Worm (Caenorhabditis elegans) whole organism, L4 larva: ENCODE measurements around the gene fbxb-34.

Source experiments
- F26F4.8 ChIP-seq: fragments of 200-800 bp; sonication (Bioruptor generic); conservative IDR thresholded peaks from 2 replicates; pipeline ENCODE4 v1.3.6; 2022; ENCODE audit warnings: missing genetic modification characterization, missing compliant biosample characterization
- F49E8.2 ChIP-seq: sonication (generic microtip); optimal IDR thresholded peaks from 2 replicates; lab custom pipeline; 2016; ENCODE audit warnings: missing compliant biosample characterization, mild to moderate bottlenecking, missing genetic modification characterization, borderline replicate concordance
- T26A8.4 ChIP-seq: fragments of 200-800 bp; sonication (Bioruptor generic); IDR thresholded peaks from 2 replicates; pipeline ENCODE4 v1.3.6; 2022; ENCODE audit warnings: missing genetic modification characterization, missing compliant biosample characterization
- Y48G9A.11 ChIP-seq: fragments of 200-800 bp; sonication (Bioruptor generic); IDR thresholded peaks from 2 replicates; pipeline ENCODE4 v1.3.6; 2022; ENCODE audit warnings: missing genetic modification reagents, missing genetic modification characterization, missing compliant biosample characterization
- ZK337.2 ChIP-seq: fragments of 200-800 bp; sonication (Bioruptor generic); IDR thresholded peaks from 2 replicates; pipeline ENCODE4 v1.3.6; 2022; ENCODE audit warnings: missing genetic modification reagents, missing genetic modification characterization, missing compliant biosample characterization
- aha-1 ChIP-seq: fragments of 150-350 bp; peaks from one replicate; lab custom pipeline; 2014; ENCODE audit warnings: missing biosample characterization, missing genetic modification characterization
- arid-1 ChIP-seq: fragments of 200-800 bp; sonication (Bioruptor generic); conservative IDR thresholded peaks from 2 replicates; pipeline ENCODE4 v1.3.6; 2022; ENCODE audit warnings: missing genetic modification reagents, missing genetic modification characterization, missing compliant biosample characterization
- ceh-28 ChIP-seq: fragments of 150-350 bp; optimal IDR thresholded peaks from 2 replicates; lab custom pipeline; 2014; ENCODE audit warnings: missing biosample characterization, missing genetic modification reagents, missing genetic modification characterization
- ceh-44 ChIP-seq: fragments of 200-800 bp; sonication (Bioruptor generic); IDR thresholded peaks from 2 replicates; pipeline ENCODE4 v1.3.6; 2022; ENCODE audit warnings: missing genetic modification reagents, missing genetic modification characterization, missing compliant biosample characterization
- ceh-62 ChIP-seq: sonication (generic microtip); optimal IDR thresholded peaks from 2 replicates; lab custom pipeline; 2017; ENCODE audit warnings: missing biosample characterization, missing genetic modification characterization
- duxl-1 ChIP-seq: sonication (generic microtip); optimal IDR thresholded peaks from 2 replicates; lab custom pipeline; 2016; ENCODE audit warnings: mild to moderate bottlenecking, missing genetic modification characterization, moderate library complexity, missing compliant biosample characterization; ENCODE audit not compliant: poor library complexity
- lin-15B ChIP-seq: fragments of 150-350 bp; sonication (generic microtip); optimal IDR thresholded peaks from 3 replicates; lab custom pipeline; 2014; ENCODE audit warnings: missing biosample characterization, missing genetic modification characterization
- lir-3 ChIP-seq: sonication (generic microtip); optimal IDR thresholded peaks from 2 replicates; lab custom pipeline; 2016; ENCODE audit warnings: mild to moderate bottlenecking, missing genetic modification characterization, missing compliant biosample characterization
- lsy-2 ChIP-seq, 2 experiments: fragments of 150-350 bp in 1 of 2; sonication (generic microtip) in 1 of 2; optimal IDR thresholded peaks; 2 replicates each; lab custom pipeline; 2014 to 2017; ENCODE audit warnings: missing biosample characterization in 2 of 2, missing genetic modification characterization in 2 of 2
- mdt-29 ChIP-seq: fragments of 200-800 bp; sonication (Bioruptor generic); IDR thresholded peaks from 2 replicates; pipeline ENCODE4 v1.3.6; 2022; ENCODE audit warnings: missing genetic modification reagents, missing genetic modification characterization, missing compliant biosample characterization
- mxl-3 ChIP-seq: fragments of 200-800 bp; sonication (Bioruptor generic); optimal IDR thresholded peaks from 2 replicates; lab custom pipeline; 2018; ENCODE audit warnings: mild to moderate bottlenecking, missing genetic modification characterization, missing compliant biosample characterization
- nhr-102 ChIP-seq: sonication (generic microtip); optimal IDR thresholded peaks from 2 replicates; lab custom pipeline; 2016; ENCODE audit warnings: mild to moderate bottlenecking, missing genetic modification characterization, moderate library complexity, missing compliant biosample characterization
- nhr-111 ChIP-seq: fragments of 200-800 bp; sonication (Bioruptor generic); optimal IDR thresholded peaks from 2 replicates; lab custom pipeline; 2018; ENCODE audit warnings: mild to moderate bottlenecking, missing genetic modification characterization, missing compliant biosample characterization
- nhr-25 ChIP-seq: sonication (generic microtip); optimal IDR thresholded peaks from 2 replicates; lab custom pipeline; 2017; ENCODE audit warnings: missing genetic modification characterization, mild to moderate bottlenecking, missing compliant biosample characterization, antibody characterized with exemption, moderate library complexity, borderline replicate concordance; ENCODE audit not compliant: insufficient read depth
- nhr-41 ChIP-seq: fragments of 200-800 bp; sonication (Bioruptor generic); IDR thresholded peaks from 2 replicates; pipeline ENCODE4 v1.3.6; 2022; ENCODE audit warnings: missing genetic modification reagents, missing genetic modification characterization, missing compliant biosample characterization
- nhr-6 ChIP-seq: fragments of 150-350 bp; optimal IDR thresholded peaks from 2 replicates; lab custom pipeline; 2014; ENCODE audit warnings: missing biosample characterization, missing genetic modification characterization
- pha-4 ChIP-seq, 2 experiments: fragments of 150-350 bp in 1 of 2; fragments of 200-800 bp in 1 of 2; sonication (Bioruptor generic) in 1 of 2; IDR thresholded peaks in 1 of 2; optimal IDR thresholded peaks in 1 of 2; 2 replicates each; pipeline versions ENCODE4 v1.3.6 to Lab custom; 2014 to 2022; ENCODE audit warnings: missing genetic modification characterization in 2 of 2, missing genetic modification reagents in 2 of 2, missing biosample characterization in 1 of 2, missing compliant biosample characterization in 1 of 2
- sdz-12 ChIP-seq: fragments of 200-800 bp; sonication (Bioruptor generic); optimal IDR thresholded peaks from 2 replicates; lab custom pipeline; 2018; ENCODE audit warnings: mild to moderate bottlenecking, missing genetic modification characterization, missing compliant biosample characterization
- set-16 ChIP-seq: fragments of 200-800 bp; sonication (Bioruptor generic); IDR thresholded peaks from 2 replicates; pipeline ENCODE4 v1.3.6; 2022; ENCODE audit warnings: missing genetic modification reagents, missing genetic modification characterization, missing compliant biosample characterization
- snpc-1.2 ChIP-seq: fragments of 200-800 bp; sonication (Bioruptor generic); IDR thresholded peaks from 2 replicates; pipeline ENCODE4 v1.3.6; 2022; ENCODE audit warnings: missing genetic modification reagents, missing genetic modification characterization, missing compliant biosample characterization
- spr-3 ChIP-seq: fragments of 200-800 bp; sonication (Bioruptor generic); optimal IDR thresholded peaks from 2 replicates; lab custom pipeline; 2018; ENCODE audit warnings: mild to moderate bottlenecking, missing genetic modification characterization, missing compliant biosample characterization
- unc-62 ChIP-seq, 3 experiments: fragments of 150-350 bp in 1 of 3; sonication (generic microtip); optimal IDR thresholded peaks in 2 of 3; peaks in 1 of 3; 1 replicate in 1 of 3; 2 replicates in 2 of 3; lab custom pipeline; 2014 to 2017; ENCODE audit warnings: missing biosample characterization in 3 of 3, missing genetic modification characterization in 3 of 3, missing genetic modification reagents in 3 of 3, missing genotype in 1 of 3
- zip-11 ChIP-seq: fragments of 200-800 bp; sonication (Bioruptor generic); IDR thresholded peaks from 2 replicates; pipeline ENCODE4 v1.3.6; 2022; ENCODE audit warnings: missing genetic modification characterization, missing compliant biosample characterization

The fbxb-34 gene

DNA sequence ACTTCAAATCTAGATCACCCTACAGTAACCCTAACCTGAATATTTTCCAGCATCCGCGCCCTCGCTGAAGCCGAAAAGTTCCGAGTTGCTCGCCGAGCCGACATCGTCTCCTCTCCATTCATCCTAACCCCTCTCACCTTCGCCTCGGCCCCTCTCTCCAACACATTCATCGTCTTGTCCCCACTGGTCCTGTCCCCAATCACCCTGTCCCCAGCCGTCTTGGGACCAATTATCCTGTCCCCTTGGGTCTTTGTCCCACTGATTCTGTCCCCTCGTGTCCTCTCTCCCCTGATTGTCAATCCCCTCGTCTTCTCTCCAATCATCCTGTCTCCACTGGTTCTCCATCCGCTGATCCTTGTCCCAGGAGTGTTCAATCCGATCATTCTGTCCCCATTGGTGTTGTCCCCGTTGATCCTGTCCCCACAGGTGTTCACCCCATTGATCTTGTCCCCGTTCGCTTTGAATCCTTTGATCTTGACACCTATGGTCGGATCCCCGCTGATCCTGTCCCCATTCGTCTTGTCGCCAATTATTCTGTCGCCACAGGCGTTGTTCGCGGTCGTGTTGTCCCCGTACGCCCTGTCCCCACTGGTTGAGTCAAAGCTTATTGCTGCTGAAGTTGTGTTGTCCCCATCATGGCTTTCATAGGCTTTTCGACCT is 36.3 kb upstream of the fbxb-34 start, which contains the start of gene lips-7:
lips-7 (plus strand) TSS at position 610 of the 660 bp plus-strand sequence.
- peak; percentile 20 for TF ChIP-seq aha-1 (tag; lab: Kevin White, UChicago)
- TF ChIP-seq nhr-111 (GFP tag; lab: Kevin White, UChicago): peak; percentile 23
- peak in 1 of 2 experiments; percentile 84 for TF ChIP-seq unc-62 (GFP tag; optimal IDR thresholded peaks at IDR 0.05 in 1 of 2; lab: Kevin White, UChicago)
- TF ChIP-seq unc-62 (tag; optimal IDR thresholded peaks at IDR 0.05; lab: Kevin White, UChicago): no peak
- TF ChIP-seq set-16 (GFP tag; lab: Robert Waterston, UW): peak; percentile 74
- TF ChIP-seq F26F4.8 (GFP tag; lab: Robert Waterston, UW): 0 out of 2 replicates have a peak, but pooled peaks have one; percentile 44
- TF ChIP-seq nhr-6 (tag; lab: Kevin White, UChicago): no peak
- no peak for TF ChIP-seq ceh-44 (GFP tag; lab: Robert Waterston, UW)

DNA sequence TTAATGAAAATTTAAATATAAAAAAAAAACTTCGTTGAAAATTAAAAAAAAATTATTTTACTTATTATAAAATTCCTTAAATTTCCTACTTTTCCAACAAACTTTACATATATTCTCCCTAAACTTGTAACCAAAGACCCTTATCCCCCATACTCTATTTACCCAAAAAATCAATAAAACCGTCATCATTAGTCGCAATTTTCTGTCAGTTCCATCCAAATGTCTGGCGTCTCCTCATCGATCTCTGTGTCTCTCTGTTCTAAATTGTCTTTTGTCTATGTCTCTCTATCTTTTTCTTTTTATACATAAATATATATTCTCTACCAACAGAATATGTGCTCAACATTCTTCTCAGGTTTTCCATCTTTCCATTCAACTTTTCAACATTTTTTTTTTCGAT is 32.3 kb upstream of the fbxb-34 start:
- TF ChIP-seq mdt-29 (GFP tag; lab: Robert Waterston, UW) (no peak), pha-4 (GFP tag; IDR thresholded peaks at IDR 0.05; lab: Robert Waterston, UW) (no peak), pha-4 (tag; optimal IDR thresholded peaks at IDR 0.05; lab: Kevin White, UChicago) (no peak), nhr-41 (GFP tag; lab: Robert Waterston, UW) (no peak), lsy-2 (tag; optimal IDR thresholded peaks at IDR 0.05; lab: Kevin White, UChicago) (peak in 1 of 2 experiments; percentile 25), ceh-28 (tag; lab: Kevin White, UChicago) (peak; percentile 34), T26A8.4 (GFP tag; lab: Robert Waterston, UW) (0 out of 2 replicates have a peak, but pooled peaks have one; percentile 8), unc-62 (GFP tag; optimal IDR thresholded peaks at IDR 0.05 in 1 of 2; lab: Kevin White, UChicago) (no peak), unc-62 (tag; optimal IDR thresholded peaks at IDR 0.05; lab: Kevin White, UChicago) (no peak)

DNA sequence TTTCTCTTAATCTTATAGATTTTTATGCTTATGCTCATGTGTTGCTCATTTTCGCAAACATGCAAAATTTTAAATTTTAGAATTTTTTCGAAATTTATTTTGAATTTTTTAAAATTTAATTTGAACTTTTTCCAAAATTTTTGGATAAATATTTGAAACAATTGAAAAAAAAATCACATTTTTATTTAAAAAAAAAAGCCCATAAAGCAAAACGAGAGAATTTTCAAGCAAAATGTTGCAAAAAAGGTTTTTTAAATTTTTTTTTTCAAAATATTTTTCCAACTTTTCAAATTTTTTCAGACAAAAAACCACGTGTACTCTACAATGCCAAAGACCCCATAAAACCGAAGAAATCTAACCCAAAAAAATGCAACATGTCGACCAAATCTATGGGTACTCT is 31.4 kb upstream of the fbxb-34 start, which contains the start of the genes C09E8.1 and C09E8.6:
C09E8.1 (plus strand) TSS at position 301 of the 400 bp plus-strand sequence.
C09E8.6 (plus strand) TSS at position 313 of the 400 bp plus-strand sequence.
- TF ChIP-seq duxl-1 (tag; lab: Kevin White, UChicago) (no peak), unc-62 (GFP tag; optimal IDR thresholded peaks at IDR 0.05 in 1 of 2; lab: Kevin White, UChicago) (peak in 1 of 2 experiments; percentile 6), unc-62 (tag; optimal IDR thresholded peaks at IDR 0.05; lab: Kevin White, UChicago) (no peak)

DNA sequence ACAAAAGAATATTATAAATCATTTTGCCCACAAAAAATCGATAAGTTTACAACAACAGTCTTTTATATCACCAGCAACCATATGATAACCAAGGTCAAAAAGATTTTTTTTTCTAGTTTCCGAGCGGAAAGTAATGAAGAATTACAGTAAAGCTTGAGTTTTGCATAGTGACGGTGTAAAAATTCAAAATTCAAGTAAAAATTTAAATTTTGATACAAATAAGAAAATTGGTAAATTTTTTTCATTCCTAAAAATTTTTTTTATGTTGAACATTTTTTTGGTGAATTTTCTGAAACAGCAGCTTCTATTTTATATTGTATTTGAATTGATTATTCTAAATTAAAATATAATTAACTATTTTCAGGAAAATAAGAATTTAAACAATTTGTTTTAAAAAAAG is 18.9 kb upstream of the fbxb-34 start, which contains the start of gene W08F4.5:
W08F4.5 (minus strand) TSS at position 101 of the 400 bp plus-strand sequence.
- TF ChIP-seq lin-15B (tag; lab: Kevin White, UChicago) (no peak), nhr-102 (tag; lab: Kevin White, UChicago) (peak; percentile 10)

DNA sequence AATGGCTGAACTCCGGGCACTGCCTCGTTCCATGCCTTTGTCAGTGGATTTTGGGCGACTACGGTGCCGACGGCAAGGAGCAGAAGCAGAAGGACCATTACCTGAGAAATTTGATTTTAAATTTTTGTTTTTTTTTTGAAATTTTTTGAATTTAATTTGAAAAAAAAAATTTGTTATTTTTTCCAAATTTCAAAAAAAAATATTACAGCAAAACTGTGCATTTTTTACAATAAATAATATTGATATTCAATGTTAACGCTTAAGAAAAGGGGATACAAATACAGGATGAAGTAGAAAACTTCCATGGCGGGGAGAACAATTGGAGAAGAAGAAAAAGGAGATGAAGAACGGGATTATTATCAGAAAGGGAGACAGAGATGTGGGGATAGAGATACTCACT is 15.6 kb upstream of the fbxb-34 start, which contains the start of gene mlt-8:
mlt-8 (minus strand) TSS at position 101 of the 400 bp plus-strand sequence.
- TF ChIP-seq ceh-62 (tag; lab: Kevin White, UChicago): no peak
- TF ChIP-seq snpc-1.2 (GFP tag; lab: Robert Waterston, UW): no peak
- TF ChIP-seq Y48G9A.11 (GFP tag; lab: Robert Waterston, UW): no peak
- peak; percentile 7; the same call in 1 of the 2 replicates for TF ChIP-seq set-16 (GFP tag; lab: Robert Waterston, UW)

DNA sequence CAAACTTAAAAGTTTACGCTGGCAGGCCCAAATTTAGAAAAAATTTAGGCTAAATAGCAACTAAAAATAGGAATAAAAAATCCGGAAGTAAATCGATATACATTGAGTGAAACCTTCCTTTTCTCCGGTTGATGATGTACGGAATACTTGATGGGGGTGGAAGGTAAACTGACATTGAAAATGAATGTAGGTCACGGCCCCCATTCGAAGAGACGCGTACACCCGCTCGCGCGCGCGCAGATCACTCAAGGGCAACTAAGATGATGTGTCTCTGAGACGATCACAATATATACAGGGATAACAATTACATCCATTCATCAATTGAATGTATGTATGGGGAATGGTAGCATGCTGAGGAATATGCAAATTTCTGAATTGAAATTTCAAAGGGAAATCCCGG is 13.6 kb upstream of the fbxb-34 start:
- no peak for TF ChIP-seq nhr-6 (tag; lab: Kevin White, UChicago)
- TF ChIP-seq mxl-3 (GFP tag; lab: Kevin White, UChicago): no peak
- no peak for TF ChIP-seq lir-3 (tag; lab: Kevin White, UChicago)
- TF ChIP-seq nhr-111 (GFP tag; lab: Kevin White, UChicago): no peak
- TF ChIP-seq zip-11 (GFP tag; lab: Robert Waterston, UW): no peak
- no peak for TF ChIP-seq nhr-25 (tag; lab: Kevin White, UChicago)
- no peak for TF ChIP-seq sdz-12 (GFP tag; lab: Kevin White, UChicago)
- no peak for TF ChIP-seq T26A8.4 (GFP tag; lab: Robert Waterston, UW)
- peak; percentile 75 for TF ChIP-seq aha-1 (tag; lab: Kevin White, UChicago)
- TF ChIP-seq F49E8.2 (tag; lab: Kevin White, UChicago): no peak
- TF ChIP-seq ZK337.2 (GFP tag; lab: Robert Waterston, UW): no peak
- TF ChIP-seq spr-3 (GFP tag; lab: Kevin White, UChicago): no peak
- TF ChIP-seq unc-62 (GFP tag; optimal IDR thresholded peaks at IDR 0.05 in 1 of 2; lab: Kevin White, UChicago): peak in 1 of 2 experiments; percentile 46
- no peak for TF ChIP-seq unc-62 (tag; optimal IDR thresholded peaks at IDR 0.05; lab: Kevin White, UChicago)
- no peak for TF ChIP-seq Y48G9A.11 (GFP tag; lab: Robert Waterston, UW)
- no peak for TF ChIP-seq arid-1 (GFP tag; lab: Robert Waterston, UW)
- TF ChIP-seq lin-15B (tag; lab: Kevin White, UChicago): no peak
